Worm (Caenorhabditis elegans) whole organism, young adult: ENCODE measurements around the gene fbxc-17.

ENCODE experiments used
- F22D6.2 ChIP-seq: sonication (generic microtip); optimal IDR thresholded peaks from 2 replicates; lab custom pipeline; 2016; ENCODE audit warnings: mild to moderate bottlenecking, missing genetic modification characterization, missing compliant biosample characterization
- F49E8.2 ChIP-seq: sonication (generic microtip); optimal IDR thresholded peaks from 3 replicates; lab custom pipeline; 2017; ENCODE audit warnings: missing genetic modification characterization, mild to moderate bottlenecking, missing compliant biosample characterization, antibody characterized with exemption, moderate library complexity; ENCODE audit not compliant: insufficient read depth
- Y53F4B.3 ChIP-seq: fragments of 200-800 bp; sonication (Bioruptor generic); IDR thresholded peaks from 2 replicates; pipeline ENCODE4 v1.3.6; 2022; ENCODE audit warnings: missing genetic modification reagents, missing genetic modification characterization, missing compliant biosample characterization
- Y56A3A.18 ChIP-seq: fragments of 200-800 bp; sonication (Bioruptor generic); IDR thresholded peaks from 2 replicates; pipeline ENCODE4 v1.3.6; 2022; ENCODE audit warnings: missing genetic modification reagents, missing genetic modification characterization, missing compliant biosample characterization
- Y67H2A.10 ChIP-seq: fragments of 200-800 bp; sonication (Bioruptor generic); conservative IDR thresholded peaks from 2 replicates; pipeline ENCODE4 v1.3.6; 2022; ENCODE audit warnings: missing genetic modification reagents, missing genetic modification characterization, missing compliant biosample characterization
- ama-1 ChIP-seq, 3 experiments: fragments of 150-350 bp in 1 of 3; sonication (generic microtip) in 2 of 3; optimal IDR thresholded peaks; 2 replicates each; lab custom pipeline; 2014 to 2018; ENCODE audit warnings: missing biosample characterization in 2 of 3, missing genetic modification characterization in 2 of 3, missing genetic modification reagents in 2 of 3
- aptf-2 ChIP-seq: fragments of 200-800 bp; sonication (Bioruptor generic); conservative IDR thresholded peaks from 2 replicates; pipeline ENCODE4 v1.3.6; 2022; ENCODE audit warnings: missing genetic modification reagents, missing genetic modification characterization, missing compliant biosample characterization
- attf-6 ChIP-seq: fragments of 200-800 bp; sonication (Bioruptor generic); IDR thresholded peaks from 2 replicates; pipeline ENCODE4 v1.3.6; 2022; ENCODE audit warnings: missing genetic modification reagents, missing genetic modification characterization, missing compliant biosample characterization
- bed-1 ChIP-seq: fragments of 200-800 bp; sonication (Bioruptor generic); IDR thresholded peaks from 2 replicates; pipeline ENCODE4 v1.3.6; 2022; ENCODE audit warnings: missing genetic modification reagents, missing genetic modification characterization, missing compliant biosample characterization
- bed-2 ChIP-seq: fragments of 200-800 bp; sonication (Bioruptor generic); IDR thresholded peaks from 2 replicates; pipeline ENCODE4 v1.3.6; 2022; ENCODE audit warnings: missing genetic modification reagents, missing genetic modification characterization, missing compliant biosample characterization
- ccch-3 ChIP-seq: fragments of 200-800 bp; sonication (Bioruptor generic); optimal IDR thresholded peaks from 2 replicates; lab custom pipeline; 2018; ENCODE audit warnings: mild to moderate bottlenecking, missing genetic modification characterization, missing compliant biosample characterization
- ceh-40 ChIP-seq: fragments of 200-800 bp; sonication (Bioruptor generic); IDR thresholded peaks from 2 replicates; pipeline ENCODE4 v1.3.6; 2022; ENCODE audit warnings: missing genetic modification characterization, missing compliant biosample characterization
- dpff-1 ChIP-seq: sonication (generic microtip); optimal IDR thresholded peaks from 2 replicates; lab custom pipeline; 2017; ENCODE audit warnings: mild to moderate bottlenecking, missing genetic modification characterization, missing compliant biosample characterization
- efl-1 ChIP-seq: fragments of 150-350 bp; optimal IDR thresholded peaks from 2 replicates; lab custom pipeline; 2014; ENCODE audit warnings: missing biosample characterization, missing genetic modification reagents, missing genetic modification characterization
- egl-44 ChIP-seq: fragments of 200-800 bp; sonication (Bioruptor generic); IDR thresholded peaks from 2 replicates; pipeline ENCODE4 v1.3.6; 2022; ENCODE audit warnings: missing genetic modification reagents, missing genetic modification characterization, missing compliant biosample characterization
- egrh-3 ChIP-seq: fragments of 200-800 bp; sonication (Bioruptor generic); IDR thresholded peaks from 2 replicates; pipeline ENCODE4 v1.3.6; 2022; ENCODE audit warnings: missing genetic modification reagents, missing genetic modification characterization, missing compliant biosample characterization
- let-607 ChIP-seq, 2 experiments: fragments of 200-800 bp in 1 of 2; sonication (Bioruptor generic) in 1 of 2; sonication (generic microtip) in 1 of 2; optimal IDR thresholded peaks; 2 replicates each; lab custom pipeline; 2016 to 2018; ENCODE audit warnings: mild to moderate bottlenecking in 2 of 2, missing compliant biosample characterization in 2 of 2, missing genetic modification characterization in 2 of 2, moderate library complexity in 2 of 2, missing genotype in 1 of 2
- lsl-1 ChIP-seq: fragments of 200-800 bp; sonication (Bioruptor generic); optimal IDR thresholded peaks from 2 replicates; lab custom pipeline; 2018; ENCODE audit warnings: mild to moderate bottlenecking, missing genetic modification characterization, moderate library complexity, missing compliant biosample characterization
- madf-6 ChIP-seq: fragments of 200-800 bp; sonication (Bioruptor generic); IDR thresholded peaks from 2 replicates; pipeline ENCODE4 v1.3.6; 2022; ENCODE audit warnings: missing genetic modification reagents, missing genetic modification characterization, missing compliant biosample characterization
- madf-8 ChIP-seq: fragments of 200-800 bp; sonication (Bioruptor generic); conservative IDR thresholded peaks from 2 replicates; pipeline ENCODE4 v1.3.6; 2022; ENCODE audit warnings: missing genetic modification reagents, missing genetic modification characterization, missing compliant biosample characterization
- nfyb-1 ChIP-seq: fragments of 200-800 bp; sonication (Bioruptor generic); IDR thresholded peaks from 2 replicates; pipeline ENCODE4 v1.3.6; 2022; ENCODE audit warnings: missing genetic modification reagents, missing genetic modification characterization, missing compliant biosample characterization
- nhr-120 ChIP-seq: fragments of 200-800 bp; sonication (Bioruptor generic); IDR thresholded peaks from 2 replicates; pipeline ENCODE4 v1.3.6; 2022; ENCODE audit warnings: missing genetic modification characterization, missing compliant biosample characterization
- rcor-1 ChIP-seq: fragments of 200-800 bp; sonication (Bioruptor generic); IDR thresholded peaks from 2 replicates; pipeline ENCODE4 v1.3.6; 2022; ENCODE audit warnings: missing genetic modification reagents, missing genetic modification characterization, missing compliant biosample characterization
- rec-8 ChIP-seq, 2 experiments: sonication (generic microtip); optimal IDR thresholded peaks; 2 replicates each; lab custom pipeline; 2016; ENCODE audit warnings: mild to moderate bottlenecking in 2 of 2, missing genetic modification characterization in 2 of 2, missing genetic modification reagents in 2 of 2, missing genotype in 2 of 2, missing biosample characterization in 1 of 2, missing compliant biosample characterization in 1 of 2, moderate library complexity in 1 of 2
- rpc-1 ChIP-seq, 2 experiments: fragments of 150-350 bp in 1 of 2; sonication (generic microtip) in 1 of 2; optimal IDR thresholded peaks; 2 replicates each; lab custom pipeline; 2014 to 2018; ENCODE audit warnings: missing biosample characterization in 1 of 2, missing genetic modification characterization in 1 of 2, missing genetic modification reagents in 1 of 2, missing genotype in 1 of 2
- sdz-38 ChIP-seq: sonication (generic microtip); optimal IDR thresholded peaks from 2 replicates; lab custom pipeline; 2016; ENCODE audit warnings: missing genotype, missing genetic modification characterization, missing compliant biosample characterization
- snpc-1.1 ChIP-seq: sonication (generic microtip); optimal IDR thresholded peaks from 2 replicates; lab custom pipeline; 2017; ENCODE audit warnings: missing genetic modification characterization, mild to moderate bottlenecking, missing compliant biosample characterization, antibody characterized with exemption, moderate library complexity, missing genotype, missing genetic modification reagents; ENCODE audit not compliant: insufficient read depth
- snpc-1.3 ChIP-seq: sonication (generic microtip); optimal IDR thresholded peaks from 2 replicates; lab custom pipeline; 2017; ENCODE audit warnings: missing genetic modification characterization, mild to moderate bottlenecking, missing compliant biosample characterization, antibody characterized with exemption, moderate library complexity, missing genotype, missing genetic modification reagents; ENCODE audit not compliant: insufficient read depth
- snpc-3.4 ChIP-seq: sonication (generic microtip); optimal IDR thresholded peaks from 2 replicates; lab custom pipeline; 2017; ENCODE audit warnings: missing genetic modification characterization, mild to moderate bottlenecking, missing compliant biosample characterization, antibody characterized with exemption, moderate library complexity, missing genotype, missing genetic modification reagents
- snpc-4 ChIP-seq, 5 experiments: fragments of 150-350 bp in 1 of 5; sonication (generic microtip) in 4 of 5; optimal IDR thresholded peaks; 2 replicates each; lab custom pipeline; 2014 to 2018; ENCODE audit warnings: missing genetic modification characterization in 5 of 5, missing biosample characterization in 3 of 5, antibody characterized with exemption in 2 of 5, mild to moderate bottlenecking in 2 of 5, missing compliant biosample characterization in 2 of 5, missing genotype in 2 of 5, moderate library complexity in 2 of 5, missing genetic modification reagents in 1 of 5
- tbx-9 ChIP-seq: sonication (generic microtip); optimal IDR thresholded peaks from 2 replicates; lab custom pipeline; 2016; ENCODE audit warnings: borderline replicate concordance, missing genetic modification characterization, inconsistent platforms, missing compliant biosample characterization
- tlf-1 ChIP-seq: fragments of 200-800 bp; sonication (Bioruptor generic); optimal IDR thresholded peaks from 2 replicates; lab custom pipeline; 2018; ENCODE audit warnings: mild to moderate bottlenecking, missing genetic modification characterization, missing compliant biosample characterization
- unc-62 ChIP-seq: fragments of 150-350 bp; optimal IDR thresholded peaks from 2 replicates; lab custom pipeline; 2014; ENCODE audit warnings: missing biosample characterization, missing genetic modification reagents, missing genetic modification characterization
- zim-3 ChIP-seq: sonication (generic microtip); optimal IDR thresholded peaks from 2 replicates; lab custom pipeline; 2017; ENCODE audit warnings: mild to moderate bottlenecking, missing genetic modification characterization, moderate library complexity, missing compliant biosample characterization
- ztf-25 ChIP-seq: fragments of 200-800 bp; sonication (Bioruptor generic); IDR thresholded peaks from 2 replicates; pipeline ENCODE4 v1.3.6; 2022; ENCODE audit warnings: missing genetic modification reagents, missing genetic modification characterization, missing compliant biosample characterization
- ztf-28 ChIP-seq: fragments of 200-800 bp; sonication (Bioruptor generic); IDR thresholded peaks from 2 replicates; pipeline ENCODE4 v1.3.6; 2022; ENCODE audit warnings: missing genetic modification reagents, missing genetic modification characterization, missing compliant biosample characterization
- ztf-6 ChIP-seq: fragments of 200-800 bp; sonication (Bioruptor generic); IDR thresholded peaks from 2 replicates; pipeline ENCODE4 v1.3.6; 2022; ENCODE audit warnings: missing genetic modification reagents, missing genetic modification characterization, missing compliant biosample characterization

Gene fbxc-17

ce11 chrII:940779-941178 lies 38.3 kb downstream of the fbxc-17 start, which contains the start of gene fbxc-36:
fbxc-36 (plus strand) TSS chrII:940983.
- TF ChIP-seq dpff-1 (tag; lab: Kevin White, UChicago), result no peak
- TF ChIP-seq, all 124 proteins: peak for 0

- TF ChIP-seq F49E8.2 (no peak), snpc-1.1 (tag; lab: Kevin White, UChicago) (no peak), F22D6.2 (tag; lab: Kevin White, UChicago) (no peak), snpc-1.3 (tag; lab: Kevin White, UChicago) (no peak), bed-2 (no peak), zim-3 (tag; lab: Kevin White, UChicago) (no peak), bed-1 (GFP tag; lab: Robert Waterston, UW) (no peak), snpc-3.4 (no peak), sdz-38 (no peak), ceh-40 (GFP tag; lab: Robert Waterston, UW) (no peak), aptf-2 (GFP tag; lab: Robert Waterston, UW) (no peak), madf-8 (no peak), rec-8 (tag; optimal IDR thresholded peaks at IDR 0.05; lab: Kevin White, UChicago) (no peak), nhr-120 (GFP tag; lab: Robert Waterston, UW) (no peak), Y56A3A.18 (GFP tag; lab: Robert Waterston, UW) (no peak), unc-62 (GFP tag; lab: Kevin White, UChicago) (no peak), let-607 (tag; optimal IDR thresholded peaks at IDR 0.05; lab: Kevin White, UChicago) (no peak), ztf-25 (GFP tag; lab: Robert Waterston, UW) (no peak), Y67H2A.10 (no peak)
These were observed 40.5 kb downstream of the fbxc-17 start, which contains the start of gene R07C3.3 for ce11 chrII:938549-938948. R07C3.3 (plus strand) TSS chrII:938849.

ce11 chrII:937265-937664 lies 41.8 kb downstream of the fbxc-17 start:
- TF ChIP-seq madf-6, result no peak
- no peak for TF ChIP-seq madf-8
- no peak for TF ChIP-seq tlf-1 (GFP tag; lab: Kevin White, UChicago)
- TF ChIP-seq ztf-28 (GFP tag; lab: Robert Waterston, UW), result no peak

ce11 chrII:932718-933117 lies 46.3 kb downstream of the fbxc-17 start, which contains the start of gene acs-15:
acs-15 (plus strand) TSS chrII:933018.
- TF ChIP-seq ztf-25 (GFP tag; lab: Robert Waterston, UW) (no peak), Y53F4B.3 (GFP tag; lab: Robert Waterston, UW) (no peak), snpc-4 (GFP tag; optimal IDR thresholded peaks at IDR 0.05; lab: Kevin White, UChicago) (no peak), snpc-4 (tag; optimal IDR thresholded peaks at IDR 0.05; lab: Kevin White, UChicago) (no peak), egl-44 (GFP tag; lab: Robert Waterston, UW) (no peak), ama-1 (optimal IDR thresholded peaks at IDR 0.05; lab: Kevin White, UChicago) (no peak), ama-1 (GFP tag; optimal IDR thresholded peaks at IDR 0.05; lab: Kevin White, UChicago) (no peak), attf-6 (GFP tag; lab: Robert Waterston, UW) (no peak), ztf-6 (GFP tag; lab: Robert Waterston, UW) (no peak), tbx-9 (tag; lab: Kevin White, UChicago) (no peak), rcor-1 (GFP tag; lab: Robert Waterston, UW) (no peak), lsl-1 (GFP tag; lab: Kevin White, UChicago) (no peak), rpc-1 (optimal IDR thresholded peaks at IDR 0.05; lab: Kevin White, UChicago) (no peak), rpc-1 (tag; optimal IDR thresholded peaks at IDR 0.05; lab: Kevin White, UChicago) (no peak), ccch-3 (GFP tag; lab: Kevin White, UChicago) (no peak), efl-1 (GFP tag; lab: Kevin White, UChicago) (no peak), nfyb-1 (GFP tag; lab: Robert Waterston, UW) (no peak), snpc-3.4 (no peak), egrh-3 (GFP tag; lab: Robert Waterston, UW) (no peak), dpff-1 (tag; lab: Kevin White, UChicago) (no peak)
- TF ChIP-seq, all 124 proteins: peak for 0
